Fruit fly (Drosophila melanogaster) whole organism, pupa: Measurements from ENCODE around the gene Acbp3.

Experiments used
- CG12605 ChIP-seq: fragments of 200-800 bp; sonication (Bioruptor generic); IDR thresholded peaks from 2 replicates; pipeline ENCODE4 v1.3.6; 2022; ENCODE audit warnings: missing biosample characterization, missing genetic modification characterization
- CG15710 ChIP-seq: fragments of 200-800 bp; sonication (Bioruptor generic); optimal IDR thresholded peaks from 2 replicates; lab custom pipeline; 2018; ENCODE audit warnings: missing biosample characterization, mild to moderate bottlenecking, missing genetic modification characterization, moderate library complexity
- CG34367 ChIP-seq: fragments of 200-800 bp; sonication (Bioruptor generic); optimal IDR thresholded peaks from 2 replicates; lab custom pipeline; 2018; ENCODE audit warnings: missing biosample characterization, mild to moderate bottlenecking, missing genetic modification characterization
- Ets98B ChIP-seq: fragments of 200-800 bp; sonication (Bioruptor generic); IDR thresholded peaks from 2 replicates; pipeline ENCODE4 v1.3.6; 2022; ENCODE audit warnings: missing biosample characterization, missing genetic modification characterization
- Pif1A ChIP-seq: fragments of 200-800 bp; sonication (Bioruptor generic); optimal IDR thresholded peaks from 3 replicates; lab custom pipeline; 2016; ENCODE audit warnings: missing biosample characterization, missing genetic modification characterization
- gl ChIP-seq: fragments of 200-800 bp; sonication (Bioruptor generic); optimal IDR thresholded peaks from 2 replicates; lab custom pipeline; 2018; ENCODE audit warnings: missing biosample characterization, mild to moderate bottlenecking, missing genetic modification characterization

DNA sequence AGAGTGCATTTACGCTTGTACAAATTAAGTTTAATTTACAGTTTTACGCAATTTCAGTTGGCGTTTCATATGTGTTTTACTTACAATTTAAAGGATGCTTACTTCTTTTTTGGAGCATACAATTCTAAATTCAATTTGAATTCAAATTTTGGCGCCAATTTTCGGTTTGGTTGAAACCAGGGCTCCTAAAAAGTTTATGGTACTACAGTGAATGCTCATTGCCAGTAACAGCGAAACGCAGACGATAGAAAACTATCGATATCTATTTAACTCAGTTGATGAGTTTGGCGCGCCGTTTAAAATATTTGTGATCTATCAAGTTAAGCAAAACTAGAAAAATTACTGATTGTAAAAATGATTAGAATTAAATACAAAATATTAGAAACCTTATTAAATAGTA lies 36.7 kb upstream of the Acbp3 start:
- TF ChIP-seq Ets98B (GFP tag; lab: Robert Waterston, UW) = no peak
- no peak for TF ChIP-seq gl
- no peak for TF ChIP-seq CG12605
- TF ChIP-seq CG34367 = no peak
- no peak for TF ChIP-seq CG15710 (tag; lab: Kevin White, UChicago)
- TF ChIP-seq Pif1A (GFP tag; lab: Kevin White, UChicago) = no peak
